Fruit fly (Drosophila melanogaster) whole organism, prepupa: ENCODE measurements around the gene CG9588.

Experiments
- CG10631 ChIP-seq: fragments of 200-800 bp; sonication (Bioruptor generic); optimal IDR thresholded peaks from 2 replicates; lab custom pipeline; 2016; ENCODE audit warnings: missing biosample characterization, missing genetic modification characterization
- CG11294 ChIP-seq: fragments of 200-800 bp; sonication (Bioruptor generic); IDR thresholded peaks from 2 replicates; pipeline ENCODE4 v1.3.6; 2022; ENCODE audit warnings: missing biosample characterization, missing genetic modification characterization
- CG11762 ChIP-seq: fragments of 200-800 bp; sonication (Bioruptor generic); optimal IDR thresholded peaks from 3 replicates; lab custom pipeline; 2016; ENCODE audit warnings: missing biosample characterization, missing genetic modification characterization; ENCODE audit not compliant: insufficient read depth
- CG11902 ChIP-seq: fragments of 200-800 bp; sonication (Bioruptor generic); optimal IDR thresholded peaks from 3 replicates; lab custom pipeline; 2016; ENCODE audit warnings: missing biosample characterization, missing genetic modification characterization
- CG15336 ChIP-seq: fragments of 200-800 bp; sonication (Bioruptor generic); IDR thresholded peaks from 2 replicates; pipeline ENCODE4 v1.3.6; 2022; ENCODE audit warnings: missing biosample characterization, missing genetic modification characterization
- CG1621 ChIP-seq: fragments of 200-800 bp; sonication (Bioruptor generic); optimal IDR thresholded peaks from 3 replicates; lab custom pipeline; 2018; ENCODE audit warnings: missing biosample characterization, mild to moderate bottlenecking, missing genetic modification characterization
- CG16779 ChIP-seq: fragments of 200-800 bp; sonication (Bioruptor generic); optimal IDR thresholded peaks from 3 replicates; lab custom pipeline; 2017; ENCODE audit warnings: missing biosample characterization, mild to moderate bottlenecking, missing genetic modification characterization
- CG3032 ChIP-seq: fragments of 200-800 bp; optimal IDR thresholded peaks from 2 replicates; lab custom pipeline; 2019; ENCODE audit warnings: missing biosample characterization, mild to moderate bottlenecking, missing genetic modification characterization, moderate library complexity
- CG31627 ChIP-seq: fragments of 200-800 bp; sonication (Bioruptor generic); optimal IDR thresholded peaks from 3 replicates; lab custom pipeline; 2016; ENCODE audit warnings: missing biosample characterization, missing genetic modification characterization
- CG32006 ChIP-seq: fragments of 200-800 bp; sonication (Bioruptor generic); optimal IDR thresholded peaks from 3 replicates; lab custom pipeline; 2017; ENCODE audit warnings: missing biosample characterization, mild to moderate bottlenecking, missing genetic modification characterization
- CG34406 ChIP-seq: fragments of 200-800 bp; sonication (Bioruptor generic); optimal IDR thresholded peaks from 3 replicates; lab custom pipeline; 2016; ENCODE audit warnings: missing biosample characterization, missing genetic modification characterization
- CG3919 ChIP-seq: fragments of 200-800 bp; sonication (Bioruptor generic); optimal IDR thresholded peaks from 3 replicates; lab custom pipeline; 2016; ENCODE audit warnings: missing biosample characterization, missing genetic modification characterization
- CG4318 ChIP-seq: fragments of 200-800 bp; sonication (Bioruptor generic); optimal IDR thresholded peaks from 3 replicates; lab custom pipeline; 2017; ENCODE audit warnings: missing biosample characterization, mild to moderate bottlenecking, missing genetic modification characterization
- CG6163 ChIP-seq: fragments of 200-800 bp; sonication (Bioruptor generic); IDR thresholded peaks from 3 replicates; pipeline ENCODE4 v1.3.6; 2022; ENCODE audit warnings: missing biosample characterization, missing genetic modification characterization
- CG6792 ChIP-seq: fragments of 200-800 bp; sonication (Bioruptor generic); optimal IDR thresholded peaks from 3 replicates; lab custom pipeline; 2016; ENCODE audit warnings: missing biosample characterization, missing genetic modification characterization
- CG6808 ChIP-seq: fragments of 200-800 bp; sonication (Bioruptor generic); optimal IDR thresholded peaks from 3 replicates; lab custom pipeline; 2017; ENCODE audit warnings: missing biosample characterization, missing genetic modification characterization, mild to moderate bottlenecking, moderate library complexity, missing genetic modification reagents
- CG6854 ChIP-seq: fragments of 200-800 bp; sonication (Bioruptor generic); optimal IDR thresholded peaks from 2 replicates; lab custom pipeline; 2017; ENCODE audit warnings: missing biosample characterization, mild to moderate bottlenecking, missing genetic modification characterization
- CG8119 ChIP-seq: fragments of 200-800 bp; sonication (Bioruptor generic); IDR thresholded peaks from 3 replicates; pipeline ENCODE4 v1.3.6; 2022; ENCODE audit warnings: missing biosample characterization, missing genetic modification characterization
- CG8632 ChIP-seq: fragments of 200-800 bp; sonication (Bioruptor generic); optimal IDR thresholded peaks from 3 replicates; lab custom pipeline; 2016; ENCODE audit warnings: missing biosample characterization, missing genetic modification characterization
- CG9139 ChIP-seq: fragments of 200-800 bp; sonication (Bioruptor generic); optimal IDR thresholded peaks from 3 replicates; lab custom pipeline; 2017; ENCODE audit warnings: missing biosample characterization, mild to moderate bottlenecking, missing genetic modification characterization
- Eip75B ChIP-seq: fragments of 200-800 bp; sonication (Bioruptor generic); optimal IDR thresholded peaks from 3 replicates; lab custom pipeline; 2016; ENCODE audit warnings: missing biosample characterization, missing genetic modification characterization
- Eip78C ChIP-seq: fragments of 200-800 bp; sonication (Bioruptor generic); peaks from one replicate; lab custom pipeline; 2016; ENCODE audit warnings: missing biosample characterization, missing genetic modification characterization
- Eip93F ChIP-seq: fragments of 200-800 bp; sonication (Bioruptor generic); optimal IDR thresholded peaks from 2 replicates; lab custom pipeline; 2016; ENCODE audit warnings: missing biosample characterization, mild to moderate bottlenecking, missing genetic modification characterization
- Ets21C ChIP-seq: fragments of 200-800 bp; sonication (Bioruptor generic); optimal IDR thresholded peaks from 3 replicates; lab custom pipeline; 2016; ENCODE audit warnings: missing biosample characterization, missing genetic modification characterization
- Ets96B ChIP-seq: fragments of 200-800 bp; optimal IDR thresholded peaks from 2 replicates; lab custom pipeline; 2019; ENCODE audit warnings: missing biosample characterization, mild to moderate bottlenecking, missing genetic modification characterization, moderate library complexity
- Gug ChIP-seq: fragments of 200-800 bp; sonication (Bioruptor generic); IDR thresholded peaks from 2 replicates; pipeline ENCODE4 v1.3.6; 2022; ENCODE audit warnings: missing biosample characterization, missing genetic modification characterization
- Hr39 ChIP-seq: fragments of 200-800 bp; sonication (Bioruptor generic); optimal IDR thresholded peaks from 2 replicates; lab custom pipeline; 2016; ENCODE audit warnings: missing biosample characterization, missing genetic modification characterization
- Hr4 ChIP-seq: fragments of 200-800 bp; sonication (Bioruptor generic); optimal IDR thresholded peaks from 3 replicates; lab custom pipeline; 2016; ENCODE audit warnings: missing biosample characterization, missing genetic modification characterization
- OdsH ChIP-seq: fragments of 200-800 bp; sonication (Bioruptor generic); optimal IDR thresholded peaks from 3 replicates; lab custom pipeline; 2016; ENCODE audit warnings: missing biosample characterization, missing genetic modification characterization
- Smox ChIP-seq: fragments of 200-800 bp; sonication (Bioruptor generic); optimal IDR thresholded peaks from 3 replicates; lab custom pipeline; 2016; ENCODE audit warnings: missing biosample characterization, missing genetic modification characterization
- Sox102F ChIP-seq: fragments of 200-800 bp; sonication (Bioruptor generic); optimal IDR thresholded peaks from 2 replicates; lab custom pipeline; 2016; ENCODE audit warnings: missing biosample characterization, mild to moderate bottlenecking, missing genetic modification characterization
- Sox14 ChIP-seq: fragments of 200-800 bp; sonication (Bioruptor generic); optimal IDR thresholded peaks from 3 replicates; lab custom pipeline; 2016; ENCODE audit warnings: missing biosample characterization, missing genetic modification characterization
- Sox15 ChIP-seq: fragments of 200-800 bp; sonication (Bioruptor generic); optimal IDR thresholded peaks from 3 replicates; lab custom pipeline; 2016; ENCODE audit warnings: missing biosample characterization, missing genetic modification characterization
- cyc ChIP-seq: fragments of 200-800 bp; sonication (Bioruptor generic); optimal IDR thresholded peaks from 3 replicates; lab custom pipeline; 2016; ENCODE audit warnings: missing biosample characterization, missing genetic modification characterization
- eg ChIP-seq: fragments of 200-800 bp; sonication (Bioruptor generic); IDR thresholded peaks from 3 replicates; pipeline ENCODE4 v1.3.6; 2022; ENCODE audit warnings: missing biosample characterization, missing genetic modification characterization
- lz ChIP-seq: fragments of 200-800 bp; sonication (Bioruptor generic); optimal IDR thresholded peaks from 3 replicates; lab custom pipeline; 2016; ENCODE audit warnings: missing biosample characterization, missing genetic modification characterization
- pdm3 ChIP-seq: fragments of 200-800 bp; sonication (Bioruptor generic); optimal IDR thresholded peaks from 3 replicates; lab custom pipeline; 2016; ENCODE audit warnings: missing biosample characterization, missing genetic modification characterization
- salr ChIP-seq, 2 experiments: fragments of 200-800 bp; sonication (Bioruptor generic); optimal IDR thresholded peaks; 3 replicates each; lab custom pipeline; 2016 to 2018; ENCODE audit warnings: missing biosample characterization in 2 of 2, missing genetic modification characterization in 2 of 2, mild to moderate bottlenecking in 1 of 2
- spab ChIP-seq: fragments of 200-800 bp; sonication (Bioruptor generic); optimal IDR thresholded peaks from 2 replicates; lab custom pipeline; 2017; ENCODE audit warnings: missing biosample characterization, mild to moderate bottlenecking, missing genetic modification characterization, missing genetic modification reagents
- ss ChIP-seq, 2 experiments: fragments of 200-800 bp; sonication (Bioruptor generic); optimal IDR thresholded peaks; 2 replicates in 1 of 2; 3 replicates in 1 of 2; lab custom pipeline; 2017 to 2018; ENCODE audit warnings: mild to moderate bottlenecking in 2 of 2, missing biosample characterization in 2 of 2, missing genetic modification characterization in 2 of 2, moderate library complexity in 1 of 2
- svp ChIP-seq: fragments of 200-800 bp; sonication (Bioruptor generic); peaks from one replicate; lab custom pipeline; 2016; ENCODE audit warnings: missing biosample characterization, missing genetic modification characterization
- vri ChIP-seq: fragments of 200-800 bp; sonication (Bioruptor generic); optimal IDR thresholded peaks from 3 replicates; lab custom pipeline; 2016; ENCODE audit warnings: missing biosample characterization, mild to moderate bottlenecking, missing genetic modification characterization

Gene CG9588

dm6 chr3R:13656294-13656693, 20.2 kb downstream of the CG9588 start, which contains the start of gene Rbp4:
Rbp4 (minus strand) TSS chr3R:13656394.
- no peak for TF ChIP-seq vri (GFP tag; lab: Kevin White, UChicago)
- TF ChIP-seq OdsH: no peak
- TF ChIP-seq CG11902 (GFP tag; lab: Kevin White, UChicago): no peak
- TF ChIP-seq CG1621 (tag; lab: Kevin White, UChicago): no peak
- TF ChIP-seq CG6163 (GFP tag; lab: Robert Waterston, UW): no peak
- TF ChIP-seq CG6792 (GFP tag; lab: Kevin White, UChicago): no peak
- no peak for TF ChIP-seq CG15336 (GFP tag; lab: Robert Waterston, UW)
- no peak for TF ChIP-seq Eip93F (GFP tag; lab: Kevin White, UChicago)
- no peak for TF ChIP-seq cyc (GFP tag; lab: Kevin White, UChicago)
- TF ChIP-seq Sox14: no peak
- TF ChIP-seq Sox15: no peak
- no peak for TF ChIP-seq Ets96B (tag; lab: Kevin White, UChicago)
- no peak for TF ChIP-seq Gug (GFP tag; lab: Robert Waterston, UW)
- no peak for TF ChIP-seq CG11762 (GFP tag; lab: Kevin White, UChicago)
- no peak for TF ChIP-seq CG16779 (tag; lab: Kevin White, UChicago)
- TF ChIP-seq Eip78C (GFP tag; lab: Kevin White, UChicago): no peak

- TF ChIP-seq CG3919 (no peak), Sox14 (peak; percentile 61), Eip75B (GFP tag; lab: Kevin White, UChicago) (no peak), Eip93F (GFP tag; lab: Kevin White, UChicago) (no peak), Ets96B (tag; lab: Kevin White, UChicago) (no peak), ss (GFP tag; optimal IDR thresholded peaks at IDR 0.05; lab: Kevin White, UChicago) (peak in 1 of 2 experiments; percentile 17), Eip78C (GFP tag; lab: Kevin White, UChicago) (peak; percentile 52)
Measured at dm6 chr3R:13647734-13648541, 28.5 kb downstream of the CG9588 start.

- TF ChIP-seq CG8119 (GFP tag; lab: Robert Waterston, UW) (peak; percentile 46; the same call in 1 of the 3 replicates), CG9139 (GFP tag; lab: Kevin White, UChicago) (peak; percentile 81), CG4318 (GFP tag; lab: Kevin White, UChicago) (no peak), lz (GFP tag; lab: Kevin White, UChicago) (peak; percentile 12), salr (GFP tag; optimal IDR thresholded peaks at IDR 0.05; lab: Kevin White, UChicago) (no peak), cyc (GFP tag; lab: Kevin White, UChicago) (peak; percentile 15), spab (GFP tag; lab: Kevin White, UChicago) (peak; percentile 57), ss (GFP tag; optimal IDR thresholded peaks at IDR 0.05; lab: Kevin White, UChicago) (peak; percentile 79 to 83), CG11902 (GFP tag; lab: Kevin White, UChicago) (no peak), pdm3 (GFP tag; lab: Kevin White, UChicago) (no peak), CG8632 (peak; percentile 14), CG6854 (GFP tag; lab: Kevin White, UChicago) (peak; percentile 34), Eip93F (GFP tag; lab: Kevin White, UChicago) (no peak), Smox (no peak), CG3032 (tag; lab: Kevin White, UChicago) (peak; percentile 28), Sox14 (no peak), svp (GFP tag; lab: Kevin White, UChicago) (no peak), Ets21C (GFP tag; lab: Kevin White, UChicago) (no peak), CG15336 (GFP tag; lab: Robert Waterston, UW) (peak; percentile 60), Gug (GFP tag; lab: Robert Waterston, UW) (no peak), Sox102F (no peak), CG10631 (GFP tag; lab: Kevin White, UChicago) (no peak), Hr39 (peak; percentile 18), vri (GFP tag; lab: Kevin White, UChicago) (no peak), CG1621 (tag; lab: Kevin White, UChicago) (peak; percentile 42), eg (0 out of 3 replicates have a peak, but pooled peaks have one; percentile 5), CG11294 (no peak), CG31627 (peak; percentile 25), CG11762 (GFP tag; lab: Kevin White, UChicago) (no peak), CG32006 (GFP tag; lab: Kevin White, UChicago) (no peak), CG34406 (GFP tag; lab: Kevin White, UChicago) (no peak), Hr4 (GFP tag; lab: Kevin White, UChicago) (no peak), CG6808 (GFP tag; lab: Kevin White, UChicago) (peak; percentile 77)
Measured at dm6 chr3R:13646729-13647633, 29.5 kb downstream of the CG9588 start, which contains the start of gene rin. rin (plus strand) TSS chr3R:13647004.
